Worm (Caenorhabditis elegans) whole organism, L4 larva: ENCODE results near the gene D1014.2.

Experiments
- R02D3.7 ChIP-seq: fragments of 150-350 bp; sonication (generic microtip); optimal IDR thresholded peaks from 3 replicates; lab custom pipeline; 2014; ENCODE audit warnings: missing biosample characterization, missing genetic modification characterization
- lir-3 ChIP-seq: sonication (generic microtip); optimal IDR thresholded peaks from 2 replicates; lab custom pipeline; 2016; ENCODE audit warnings: mild to moderate bottlenecking, missing genetic modification characterization, missing compliant biosample characterization
- madf-9 ChIP-seq: fragments of 200-800 bp; sonication (Bioruptor generic); conservative IDR thresholded peaks from 2 replicates; pipeline ENCODE4 v1.3.6; 2022; ENCODE audit warnings: missing genetic modification reagents, missing genetic modification characterization, missing compliant biosample characterization
- nhr-28 ChIP-seq: fragments of 150-350 bp; optimal IDR thresholded peaks from 2 replicates; lab custom pipeline; 2014; ENCODE audit warnings: missing biosample characterization, missing genetic modification characterization
- nhr-76 ChIP-seq: fragments of 150-350 bp; optimal IDR thresholded peaks from 2 replicates; lab custom pipeline; 2014; ENCODE audit warnings: missing biosample characterization, missing genetic modification characterization
- pha-4 ChIP-seq, 2 experiments: fragments of 150-350 bp in 1 of 2; fragments of 200-800 bp in 1 of 2; sonication (Bioruptor generic) in 1 of 2; IDR thresholded peaks in 1 of 2; optimal IDR thresholded peaks in 1 of 2; 2 replicates each; pipeline versions ENCODE4 v1.3.6 to Lab custom; 2014 to 2022; ENCODE audit warnings: missing genetic modification characterization in 2 of 2, missing genetic modification reagents in 2 of 2, missing biosample characterization in 1 of 2, missing compliant biosample characterization in 1 of 2
- pqm-1 ChIP-seq: sonication (generic microtip); optimal IDR thresholded peaks from 2 replicates; lab custom pipeline; 2017; ENCODE audit warnings: missing biosample characterization, missing genetic modification characterization
- snpc-1.2 ChIP-seq: fragments of 200-800 bp; sonication (Bioruptor generic); IDR thresholded peaks from 2 replicates; pipeline ENCODE4 v1.3.6; 2022; ENCODE audit warnings: missing genetic modification reagents, missing genetic modification characterization, missing compliant biosample characterization
- tra-1 ChIP-seq: fragments of 200-800 bp; sonication (Bioruptor generic); IDR thresholded peaks from 2 replicates; pipeline ENCODE4 v1.3.6; 2022; ENCODE audit warnings: missing genetic modification reagents, missing genetic modification characterization, missing compliant biosample characterization
- zag-1 ChIP-seq: fragments of 150-350 bp; optimal IDR thresholded peaks from 2 replicates; lab custom pipeline; 2014; ENCODE audit warnings: missing biosample characterization, missing genetic modification characterization

ce11 chrV:8120868-8121267 lies 22.8 kb upstream of the D1014.2 start, which contains the start of gene D1014.6:
- TF ChIP-seq lir-3 (no peak), nhr-28 (tag; lab: Kevin White, UChicago) (no peak), madf-9 (no peak), zag-1 (no peak), tra-1 (GFP tag; lab: Robert Waterston, UW) (no peak), nhr-76 (tag; lab: Kevin White, UChicago) (no peak), R02D3.7 (tag; lab: Kevin White, UChicago) (no peak), pha-4 (GFP tag; IDR thresholded peaks at IDR 0.05; lab: Robert Waterston, UW) (no peak), pha-4 (tag; optimal IDR thresholded peaks at IDR 0.05; lab: Kevin White, UChicago) (no peak), snpc-1.2 (no peak), pqm-1 (no peak)
